Worm (Caenorhabditis elegans) whole organism, L1 larva: Measurements from ENCODE around the gene B0024.3.

Source experiments
- aly-2 ChIP-seq: fragments of 150-350 bp; optimal IDR thresholded peaks from 2 replicates; lab custom pipeline; 2014; ENCODE audit warnings: missing biosample characterization, missing genetic modification characterization
- ceh-82 ChIP-seq, 3 experiments: fragments of 150-350 bp in 1 of 3; sonication (generic microtip) in 2 of 3; optimal IDR thresholded peaks; 2 replicates each; lab custom pipeline; 2014 to 2017; ENCODE audit warnings: missing biosample characterization in 3 of 3, missing genetic modification characterization in 3 of 3
- elt-3 ChIP-seq, 6 experiments: fragments of 150-350 bp in 1 of 6; sonication (generic microtip); optimal IDR thresholded peaks; 2 replicates each; lab custom pipeline; 2017 to 2018; ENCODE audit warnings: missing biosample characterization in 6 of 6, missing genetic modification characterization in 6 of 6, inconsistent platforms in 1 of 6
- fos-1 ChIP-seq: fragments of 150-350 bp; optimal IDR thresholded peaks from 2 replicates; lab custom pipeline; 2014; ENCODE audit warnings: missing biosample characterization, missing genetic modification characterization
- lin-15B ChIP-seq: fragments of 150-350 bp; sonication (generic microtip); optimal IDR thresholded peaks from 3 replicates; lab custom pipeline; 2014; ENCODE audit warnings: missing biosample characterization, missing genetic modification characterization
- mdl-1 ChIP-seq, 2 experiments: fragments of 150-350 bp; optimal IDR thresholded peaks; 2 replicates each; lab custom pipeline; 2014 to 2017; ENCODE audit warnings: missing biosample characterization in 2 of 2, missing genetic modification characterization in 2 of 2, inconsistent platforms in 1 of 2
- snpc-4 ChIP-seq: fragments of 150-350 bp; optimal IDR thresholded peaks from 2 replicates; lab custom pipeline; 2014; ENCODE audit warnings: missing biosample characterization, missing genetic modification characterization
- unc-86 ChIP-seq: sonication (generic microtip); optimal IDR thresholded peaks from 2 replicates; lab custom pipeline; 2016; ENCODE audit warnings: missing genetic modification characterization, missing compliant biosample characterization
- ztf-11 ChIP-seq, 2 experiments: sonication (generic microtip); optimal IDR thresholded peaks; 2 replicates each; lab custom pipeline; 2016 to 2017; ENCODE audit warnings: missing genetic modification characterization in 2 of 2, missing biosample characterization in 1 of 2, missing compliant biosample characterization in 1 of 2

DNA sequence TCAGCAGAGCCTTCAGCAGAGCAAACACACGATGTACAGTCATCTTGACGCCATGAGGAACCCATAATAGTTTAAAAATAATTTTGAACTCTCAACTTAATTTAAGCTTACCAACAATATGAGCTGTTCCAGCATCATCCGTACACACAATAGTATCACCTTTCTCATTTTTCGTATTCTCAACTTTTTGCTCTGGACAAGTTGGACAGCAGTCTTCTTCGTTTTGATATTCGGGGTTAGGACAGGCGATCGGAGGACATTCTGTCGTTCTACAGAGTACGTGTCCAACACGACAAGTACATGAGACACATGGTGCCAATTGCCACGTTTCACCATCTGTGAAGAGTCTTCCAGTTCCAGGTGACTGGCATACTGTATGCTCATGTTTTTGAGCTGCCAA is 36.2 kb downstream of the B0024.3 start:
- TF ChIP-seq snpc-4 (tag; lab: Kevin White, UChicago) (no peak), unc-86 (no peak), aly-2 (tag; lab: Kevin White, UChicago) (no peak), elt-3 (tag; optimal IDR thresholded peaks at IDR 0.05; lab: Kevin White, UChicago) (no peak), fos-1 (tag; lab: Kevin White, UChicago) (no peak), lin-15B (tag; lab: Kevin White, UChicago) (no peak), mdl-1 (tag; optimal IDR thresholded peaks at IDR 0.05; lab: Kevin White, UChicago) (no peak), ceh-82 (tag; optimal IDR thresholded peaks at IDR 0.05; lab: Kevin White, UChicago) (no peak), ztf-11 (tag; optimal IDR thresholded peaks at IDR 0.05; lab: Kevin White, UChicago) (no peak)
